Worm (Caenorhabditis elegans) whole organism, midembryonic: ENCODE results near the gene F09C8.1.
"Not testable (repeated sequence)": the region's sequence is repeated elsewhere in the genome, so short reads cannot be mapped to it uniquely, and the experiment has no call there.

ENCODE experiments used
- cog-1 ChIP-seq: sonication (generic microtip); optimal IDR thresholded peaks from 2 replicates; lab custom pipeline; 2016; ENCODE audit warnings: missing genetic modification characterization, missing compliant biosample characterization
- flt-1 ChIP-seq: fragments of 200-800 bp; sonication (Bioruptor generic); IDR thresholded peaks from 2 replicates; pipeline ENCODE4 v1.3.6; 2022; ENCODE audit warnings: missing genetic modification characterization, missing compliant biosample characterization
- klf-2 ChIP-seq: fragments of 200-800 bp; sonication (Bioruptor generic); conservative IDR thresholded peaks from 2 replicates; pipeline ENCODE4 v1.3.6; 2022; ENCODE audit warnings: missing genetic modification reagents, missing genetic modification characterization, missing compliant biosample characterization
- med-1 ChIP-seq: sonication (generic microtip); optimal IDR thresholded peaks from 2 replicates; lab custom pipeline; 2017; ENCODE audit warnings: missing genetic modification characterization, mild to moderate bottlenecking, missing compliant biosample characterization, antibody characterized with exemption, missing genetic modification reagents; ENCODE audit not compliant: insufficient read depth
- ref-1 ChIP-seq: fragments of 200-800 bp; sonication (Bioruptor generic); conservative IDR thresholded peaks from 2 replicates; pipeline ENCODE4 v1.3.6; 2022; ENCODE audit warnings: missing genetic modification reagents, missing genetic modification characterization, missing compliant biosample characterization
- ztf-29 ChIP-seq: fragments of 200-800 bp; sonication (Bioruptor generic); IDR thresholded peaks from 2 replicates; pipeline ENCODE4 v1.3.6; 2022; ENCODE audit warnings: missing genetic modification reagents, missing genetic modification characterization, missing compliant biosample characterization

DNA sequence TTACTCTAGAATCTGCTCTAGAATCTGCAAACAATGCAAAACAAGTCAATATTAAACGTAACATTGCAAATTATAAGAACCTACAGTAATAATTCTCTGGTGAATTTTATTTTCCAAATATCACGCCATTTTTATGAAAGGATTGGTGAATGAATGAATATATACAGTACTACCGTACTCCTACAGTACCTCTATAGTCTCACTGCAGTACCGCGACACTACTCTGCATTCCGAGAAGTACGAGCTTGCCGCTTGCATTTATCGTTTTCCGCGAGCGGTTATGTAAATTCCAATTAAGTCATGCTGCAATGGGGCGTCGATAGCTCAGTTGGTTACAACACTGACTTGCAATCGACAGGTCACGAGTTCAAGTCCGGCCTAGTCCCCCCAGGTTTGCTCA, 49.0 kb upstream of the F09C8.1 start, which contains the start of gene F23A7.4:
- not testable (repeated sequence) for TF ChIP-seq flt-1 (GFP tag; lab: Robert Waterston, UW); med-1 (GFP tag; lab: Kevin White, UChicago); cog-1 (tag; lab: Kevin White, UChicago); ref-1 (GFP tag; lab: Robert Waterston, UW); ztf-29 (GFP tag; lab: Robert Waterston, UW); klf-2
